Fruit fly (Drosophila melanogaster) whole organism, prepupa: ENCODE data around the gene CG9921.
A peak's percentile ranks its signal among the peaks of the same experiment; 100 is the strongest.

Experiments used
- CG11902 ChIP-seq: fragments of 200-800 bp; sonication (Bioruptor generic); optimal IDR thresholded peaks from 3 replicates; lab custom pipeline; 2016; ENCODE audit warnings: missing biosample characterization, missing genetic modification characterization
- CG15336 ChIP-seq: fragments of 200-800 bp; sonication (Bioruptor generic); IDR thresholded peaks from 2 replicates; pipeline ENCODE4 v1.3.6; 2022; ENCODE audit warnings: missing biosample characterization, missing genetic modification characterization
- CG3032 ChIP-seq: fragments of 200-800 bp; optimal IDR thresholded peaks from 2 replicates; lab custom pipeline; 2019; ENCODE audit warnings: missing biosample characterization, mild to moderate bottlenecking, missing genetic modification characterization, moderate library complexity
- CG31627 ChIP-seq: fragments of 200-800 bp; sonication (Bioruptor generic); optimal IDR thresholded peaks from 3 replicates; lab custom pipeline; 2016; ENCODE audit warnings: missing biosample characterization, missing genetic modification characterization
- CG32006 ChIP-seq: fragments of 200-800 bp; sonication (Bioruptor generic); optimal IDR thresholded peaks from 3 replicates; lab custom pipeline; 2017; ENCODE audit warnings: missing biosample characterization, mild to moderate bottlenecking, missing genetic modification characterization
- CG34406 ChIP-seq: fragments of 200-800 bp; sonication (Bioruptor generic); optimal IDR thresholded peaks from 3 replicates; lab custom pipeline; 2016; ENCODE audit warnings: missing biosample characterization, missing genetic modification characterization
- CG3919 ChIP-seq: fragments of 200-800 bp; sonication (Bioruptor generic); optimal IDR thresholded peaks from 3 replicates; lab custom pipeline; 2016; ENCODE audit warnings: missing biosample characterization, missing genetic modification characterization
- CG6163 ChIP-seq: fragments of 200-800 bp; sonication (Bioruptor generic); IDR thresholded peaks from 3 replicates; pipeline ENCODE4 v1.3.6; 2022; ENCODE audit warnings: missing biosample characterization, missing genetic modification characterization
- CG6792 ChIP-seq: fragments of 200-800 bp; sonication (Bioruptor generic); optimal IDR thresholded peaks from 3 replicates; lab custom pipeline; 2016; ENCODE audit warnings: missing biosample characterization, missing genetic modification characterization
- CG6854 ChIP-seq: fragments of 200-800 bp; sonication (Bioruptor generic); optimal IDR thresholded peaks from 2 replicates; lab custom pipeline; 2017; ENCODE audit warnings: missing biosample characterization, mild to moderate bottlenecking, missing genetic modification characterization
- CG7368 ChIP-seq: fragments of 200-800 bp; sonication (Bioruptor generic); optimal IDR thresholded peaks from 3 replicates; lab custom pipeline; 2016; ENCODE audit warnings: missing biosample characterization, missing genetic modification characterization
- CG8119 ChIP-seq: fragments of 200-800 bp; sonication (Bioruptor generic); IDR thresholded peaks from 3 replicates; pipeline ENCODE4 v1.3.6; 2022; ENCODE audit warnings: missing biosample characterization, missing genetic modification characterization
- CG8319 ChIP-seq: fragments of 200-800 bp; sonication (Bioruptor generic); optimal IDR thresholded peaks from 3 replicates; lab custom pipeline; 2016; ENCODE audit warnings: missing biosample characterization, missing genetic modification characterization
- Eip78C ChIP-seq: fragments of 200-800 bp; sonication (Bioruptor generic); peaks from one replicate; lab custom pipeline; 2016; ENCODE audit warnings: missing biosample characterization, missing genetic modification characterization
- Eip93F ChIP-seq: fragments of 200-800 bp; sonication (Bioruptor generic); optimal IDR thresholded peaks from 2 replicates; lab custom pipeline; 2016; ENCODE audit warnings: missing biosample characterization, mild to moderate bottlenecking, missing genetic modification characterization
- Ets21C ChIP-seq: fragments of 200-800 bp; sonication (Bioruptor generic); optimal IDR thresholded peaks from 3 replicates; lab custom pipeline; 2016; ENCODE audit warnings: missing biosample characterization, missing genetic modification characterization
- Ets96B ChIP-seq: fragments of 200-800 bp; optimal IDR thresholded peaks from 2 replicates; lab custom pipeline; 2019; ENCODE audit warnings: missing biosample characterization, mild to moderate bottlenecking, missing genetic modification characterization, moderate library complexity
- Gug ChIP-seq: fragments of 200-800 bp; sonication (Bioruptor generic); IDR thresholded peaks from 2 replicates; pipeline ENCODE4 v1.3.6; 2022; ENCODE audit warnings: missing biosample characterization, missing genetic modification characterization
- Hr4 ChIP-seq: fragments of 200-800 bp; sonication (Bioruptor generic); optimal IDR thresholded peaks from 3 replicates; lab custom pipeline; 2016; ENCODE audit warnings: missing biosample characterization, missing genetic modification characterization
- Lpt ChIP-seq: fragments of 200-800 bp; sonication (Bioruptor generic); optimal IDR thresholded peaks from 3 replicates; lab custom pipeline; 2016; ENCODE audit warnings: missing biosample characterization, missing genetic modification characterization
- Smox ChIP-seq: fragments of 200-800 bp; sonication (Bioruptor generic); optimal IDR thresholded peaks from 3 replicates; lab custom pipeline; 2016; ENCODE audit warnings: missing biosample characterization, missing genetic modification characterization
- Sox102F ChIP-seq: fragments of 200-800 bp; sonication (Bioruptor generic); optimal IDR thresholded peaks from 2 replicates; lab custom pipeline; 2016; ENCODE audit warnings: missing biosample characterization, mild to moderate bottlenecking, missing genetic modification characterization
- Sox14 ChIP-seq: fragments of 200-800 bp; sonication (Bioruptor generic); optimal IDR thresholded peaks from 3 replicates; lab custom pipeline; 2016; ENCODE audit warnings: missing biosample characterization, missing genetic modification characterization
- achi ChIP-seq: fragments of 200-800 bp; sonication (Bioruptor generic); optimal IDR thresholded peaks from 3 replicates; lab custom pipeline; 2016; ENCODE audit warnings: missing biosample characterization, missing genetic modification characterization
- acj6 ChIP-seq: fragments of 200-800 bp; sonication (Bioruptor generic); optimal IDR thresholded peaks from 3 replicates; lab custom pipeline; 2016; ENCODE audit warnings: missing biosample characterization, missing genetic modification characterization
- dac ChIP-seq: fragments of 200-800 bp; sonication (Bioruptor generic); optimal IDR thresholded peaks from 2 replicates; lab custom pipeline; 2017; ENCODE audit warnings: missing biosample characterization, mild to moderate bottlenecking, missing genetic modification characterization
- dsx ChIP-seq: fragments of 200-800 bp; optimal IDR thresholded peaks from 3 replicates; lab custom pipeline; 2019; ENCODE audit warnings: missing biosample characterization, mild to moderate bottlenecking, missing genetic modification characterization, moderate library complexity; ENCODE audit not compliant: poor library complexity, severe bottlenecking
- eg ChIP-seq: fragments of 200-800 bp; sonication (Bioruptor generic); IDR thresholded peaks from 3 replicates; pipeline ENCODE4 v1.3.6; 2022; ENCODE audit warnings: missing biosample characterization, missing genetic modification characterization
- esn ChIP-seq: fragments of 200-800 bp; sonication (Bioruptor generic); optimal IDR thresholded peaks from 2 replicates; lab custom pipeline; 2016; ENCODE audit warnings: missing biosample characterization, mild to moderate bottlenecking, missing genetic modification characterization, moderate library complexity
- fd59A ChIP-seq: fragments of 200-800 bp; sonication (Bioruptor generic); optimal IDR thresholded peaks from 2 replicates; lab custom pipeline; 2017; ENCODE audit warnings: missing biosample characterization, mild to moderate bottlenecking, missing genetic modification characterization, missing genetic modification reagents
- fkh ChIP-seq: fragments of 200-800 bp; sonication (Bioruptor generic); optimal IDR thresholded peaks from 3 replicates; lab custom pipeline; 2017; ENCODE audit warnings: missing biosample characterization, mild to moderate bottlenecking, missing genetic modification characterization, moderate library complexity
- lz ChIP-seq: fragments of 200-800 bp; sonication (Bioruptor generic); optimal IDR thresholded peaks from 3 replicates; lab custom pipeline; 2016; ENCODE audit warnings: missing biosample characterization, missing genetic modification characterization
- net ChIP-seq: fragments of 200-800 bp; sonication (Bioruptor generic); optimal IDR thresholded peaks from 3 replicates; lab custom pipeline; 2016; ENCODE audit warnings: missing biosample characterization, missing genetic modification characterization
- salr ChIP-seq, 2 experiments: fragments of 200-800 bp; sonication (Bioruptor generic); optimal IDR thresholded peaks; 3 replicates each; lab custom pipeline; 2016 to 2018; ENCODE audit warnings: missing biosample characterization in 2 of 2, missing genetic modification characterization in 2 of 2, mild to moderate bottlenecking in 1 of 2
- svp ChIP-seq: fragments of 200-800 bp; sonication (Bioruptor generic); peaks from one replicate; lab custom pipeline; 2016; ENCODE audit warnings: missing biosample characterization, missing genetic modification characterization
- vri ChIP-seq: fragments of 200-800 bp; sonication (Bioruptor generic); optimal IDR thresholded peaks from 3 replicates; lab custom pipeline; 2016; ENCODE audit warnings: missing biosample characterization, mild to moderate bottlenecking, missing genetic modification characterization

CG9921 gene

dm6 chrX:16333434-16334141, at the start of gene CG9921, which contains the start of gene Dsp1:
CG9921 (minus strand) TSS chrX:16333600.
Dsp1 (plus strand) TSS chrX:16333612.
- TF ChIP-seq Sox14 (GFP tag; lab: Kevin White, UChicago) = no peak
- no peak for TF ChIP-seq CG6792 (GFP tag; lab: Kevin White, UChicago)
- TF ChIP-seq Eip93F = peak; percentile 10
- peak; percentile 53 for TF ChIP-seq Eip78C
- peak; percentile 10 for TF ChIP-seq CG32006
- peak; percentile 13 for TF ChIP-seq CG6854 (GFP tag; lab: Kevin White, UChicago)
- TF ChIP-seq acj6 = no peak
- TF ChIP-seq Ets21C (GFP tag; lab: Kevin White, UChicago) = no peak
- TF ChIP-seq net (GFP tag; lab: Kevin White, UChicago) = no peak
- TF ChIP-seq eg (GFP tag; lab: Robert Waterston, UW) = peak; percentile 47; the same call in 2 of the 3 replicates
- peak; percentile 30 for TF ChIP-seq vri (GFP tag; lab: Kevin White, UChicago)
- no peak for TF ChIP-seq CG8119
- no peak for TF ChIP-seq CG34406 (GFP tag; lab: Kevin White, UChicago)
- no peak for TF ChIP-seq CG7368 (GFP tag; lab: Kevin White, UChicago)
- no peak for TF ChIP-seq svp (GFP tag; lab: Kevin White, UChicago)
- TF ChIP-seq dsx (GFP tag; lab: Kevin White, UChicago) = peak; percentile 40
- TF ChIP-seq achi (GFP tag; lab: Kevin White, UChicago) = peak; percentile 1
- TF ChIP-seq Sox102F (GFP tag; lab: Kevin White, UChicago) = peak; percentile 17
- no peak for TF ChIP-seq CG15336 (GFP tag; lab: Robert Waterston, UW)
- TF ChIP-seq CG3919 (GFP tag; lab: Kevin White, UChicago) = peak; percentile 2
- TF ChIP-seq CG6163 (GFP tag; lab: Robert Waterston, UW) = peak; percentile 51; the same call in 2 of the 3 replicates
- TF ChIP-seq lz = no peak

dm6 chrX:16374059-16374458, 40.7 kb upstream of the CG9921 start:
- TF ChIP-seq fd59A (GFP tag; lab: Kevin White, UChicago) (no peak), Smox (GFP tag; lab: Kevin White, UChicago) (no peak), CG3919 (GFP tag; lab: Kevin White, UChicago) (no peak), salr (GFP tag; optimal IDR thresholded peaks at IDR 0.05; lab: Kevin White, UChicago) (no peak), fkh (no peak), svp (GFP tag; lab: Kevin White, UChicago) (no peak), Eip93F (no peak), CG8319 (GFP tag; lab: Kevin White, UChicago) (no peak), net (GFP tag; lab: Kevin White, UChicago) (no peak), esn (GFP tag; lab: Kevin White, UChicago) (no peak), CG11902 (GFP tag; lab: Kevin White, UChicago) (no peak), Gug (GFP tag; lab: Robert Waterston, UW) (no peak), CG15336 (GFP tag; lab: Robert Waterston, UW) (no peak)
- TF ChIP-seq, all 60 proteins: peak for 0

dm6 chrX:16373541-16373940, 40.1 kb upstream of the CG9921 start:
- TF ChIP-seq Hr4 (GFP tag; lab: Kevin White, UChicago) (peak; percentile 39), Ets96B (tag; lab: Kevin White, UChicago) (peak; percentile 40), CG3032 (tag; lab: Kevin White, UChicago) (peak; percentile 28), Lpt (GFP tag; lab: Kevin White, UChicago) (peak; percentile 63), Eip78C (peak; percentile 79), CG7368 (GFP tag; lab: Kevin White, UChicago) (no peak), CG6792 (GFP tag; lab: Kevin White, UChicago) (no peak), CG31627 (no peak), CG8119 (peak; percentile 45; the same call in 1 of the 3 replicates), dac (GFP tag; lab: Kevin White, UChicago) (peak; percentile 39), Eip93F (no peak), CG34406 (GFP tag; lab: Kevin White, UChicago) (no peak), Gug (GFP tag; lab: Robert Waterston, UW) (0 out of 2 replicates have a peak, but pooled peaks have one; percentile 19), CG15336 (GFP tag; lab: Robert Waterston, UW) (peak; percentile 66), esn (GFP tag; lab: Kevin White, UChicago) (peak; percentile 16), Sox102F (GFP tag; lab: Kevin White, UChicago) (no peak), lz (no peak), vri (GFP tag; lab: Kevin White, UChicago) (peak; percentile 5)
